Worm (Caenorhabditis elegans) whole organism, early embryonic: ENCODE results near the gene dyf-6.

Experiments used
- ama-1 ChIP-seq: fragments of 150-350 bp; optimal IDR thresholded peaks from 2 replicates; lab custom pipeline; 2014
- hnd-1 ChIP-seq: sonication (generic microtip); optimal IDR thresholded peaks from 2 replicates; lab custom pipeline; 2016; ENCODE audit warnings: missing genetic modification characterization, missing compliant biosample characterization

- TF ChIP-seq ama-1 (no peak), hnd-1 (tag; lab: Kevin White, UChicago) (no peak)
Observed at ce11 chrX:10336592-10336991, 49.7 kb downstream of the dyf-6 start.
